Fruit fly (Drosophila melanogaster) whole organism, embryonic: ENCODE results near the gene Ns4.
A peak's percentile ranks its signal among the peaks of the same experiment; 100 is the strongest.

Experiments used
- Ada2b ChIP-seq: fragments of 200-800 bp; sonication (Bioruptor generic); IDR thresholded peaks from 2 replicates; pipeline ENCODE4 v1.3.6; 2022; ENCODE audit warnings: missing biosample characterization, missing genetic modification characterization
- Adf1 ChIP-seq: fragments of 200-800 bp; sonication (Bioruptor generic); IDR thresholded peaks from 2 replicates; pipeline ENCODE4 v1.3.6; 2022; ENCODE audit warnings: missing biosample characterization, missing genetic modification characterization
- BEAF-32 ChIP-seq: fragments of 200-800 bp; sonication (Bioruptor generic); optimal IDR thresholded peaks from 3 replicates; lab custom pipeline; 2017; ENCODE audit warnings: missing biosample characterization, missing genetic modification characterization, mild to moderate bottlenecking, moderate library complexity, missing genetic modification reagents
- Bgb ChIP-seq: fragments of 200-800 bp; sonication (Bioruptor generic); IDR thresholded peaks from 2 replicates; pipeline ENCODE4 v1.3.6; 2022; ENCODE audit warnings: missing biosample characterization, missing genetic modification characterization; ENCODE audit not compliant: partially characterized antibody
- CG10654 ChIP-seq: fragments of 200-800 bp; sonication (Bioruptor generic); optimal IDR thresholded peaks from 2 replicates; lab custom pipeline; 2016; ENCODE audit warnings: missing biosample characterization, missing genetic modification characterization
- CG11247 ChIP-seq: fragments of 200-800 bp; sonication (Bioruptor generic); IDR thresholded peaks from 2 replicates; pipeline ENCODE4 v1.3.6; 2022; ENCODE audit warnings: missing biosample characterization, missing genetic modification characterization
- CG2116 ChIP-seq: fragments of 200-800 bp; sonication (Bioruptor generic); optimal IDR thresholded peaks from 3 replicates; lab custom pipeline; 2018; ENCODE audit warnings: missing biosample characterization, mild to moderate bottlenecking, missing genetic modification characterization
- CG30431 ChIP-seq: fragments of 200-800 bp; sonication (Bioruptor generic); optimal IDR thresholded peaks from 2 replicates; lab custom pipeline; 2017; ENCODE audit warnings: missing biosample characterization, missing genetic modification characterization
- CG3065 ChIP-seq: fragments of 200-800 bp; sonication (Bioruptor generic); optimal IDR thresholded peaks from 2 replicates; lab custom pipeline; 2016; ENCODE audit warnings: missing biosample characterization, missing genetic modification characterization
- CG31441 ChIP-seq: fragments of 200-800 bp; sonication (Bioruptor generic); IDR thresholded peaks from 2 replicates; pipeline ENCODE4 v1.3.6; 2022; ENCODE audit warnings: missing biosample characterization, missing genetic modification characterization
- CG42726 ChIP-seq: fragments of 200-800 bp; sonication (Bioruptor generic); IDR thresholded peaks from 2 replicates; pipeline ENCODE4 v1.3.6; 2022; ENCODE audit warnings: missing biosample characterization, missing genetic modification characterization; ENCODE audit not compliant: partially characterized antibody
- CG4617 ChIP-seq: fragments of 200-800 bp; sonication (Bioruptor generic); optimal IDR thresholded peaks from 3 replicates; lab custom pipeline; 2016; ENCODE audit warnings: missing biosample characterization, missing genetic modification characterization, borderline replicate concordance
- CG9215 ChIP-seq: fragments of 200-800 bp; sonication (Bioruptor generic); IDR thresholded peaks from 2 replicates; pipeline ENCODE4 v1.3.6; 2022; ENCODE audit warnings: missing biosample characterization, missing genetic modification characterization
- CG9727 ChIP-seq: fragments of 200-800 bp; sonication (Bioruptor generic); optimal IDR thresholded peaks from 3 replicates; lab custom pipeline; 2017; ENCODE audit warnings: missing biosample characterization, mild to moderate bottlenecking, missing genetic modification characterization
- D ChIP-seq, 2 experiments: fragments of 200-800 bp in 1 of 2; fragments of >200 bp in 1 of 2; sonication (Bioruptor generic) in 1 of 2; optimal IDR thresholded peaks; 2 replicates in 1 of 2; 3 replicates in 1 of 2; lab custom pipeline; 2017; ENCODE audit warnings: mild to moderate bottlenecking in 1 of 2, missing biosample characterization in 1 of 2, missing genetic modification characterization in 1 of 2, missing genetic modification reagents in 1 of 2
- Dip3 ChIP-seq: fragments of 200-800 bp; sonication (Bioruptor generic); optimal IDR thresholded peaks from 3 replicates; lab custom pipeline; 2016; ENCODE audit warnings: missing biosample characterization, missing genetic modification characterization
- E2f2 ChIP-seq: fragments of 200-800 bp; sonication (Bioruptor generic); IDR thresholded peaks from 2 replicates; pipeline ENCODE4 v1.3.6; 2022; ENCODE audit warnings: missing biosample characterization, missing genetic modification characterization
- ERR ChIP-seq: fragments of 200-800 bp; sonication (Bioruptor generic); optimal IDR thresholded peaks from 2 replicates; lab custom pipeline; 2016; ENCODE audit warnings: missing biosample characterization, missing genetic modification characterization
- Ets65A ChIP-seq: fragments of 200-800 bp; sonication (Bioruptor generic); peaks from one replicate; lab custom pipeline; 2016; ENCODE audit warnings: missing biosample characterization, missing genetic modification characterization
- Ets97D ChIP-seq: fragments of 200-800 bp; sonication (Bioruptor generic); optimal IDR thresholded peaks from 3 replicates; lab custom pipeline; 2016; ENCODE audit warnings: missing biosample characterization, missing genetic modification characterization
- Hey ChIP-seq: fragments of 200-800 bp; sonication (Bioruptor generic); optimal IDR thresholded peaks from 3 replicates; lab custom pipeline; 2018; ENCODE audit warnings: missing biosample characterization, mild to moderate bottlenecking, missing genetic modification characterization
- MESR4 ChIP-seq: fragments of 200-800 bp; sonication (Bioruptor generic); optimal IDR thresholded peaks from 2 replicates; lab custom pipeline; 2018; ENCODE audit warnings: missing biosample characterization, mild to moderate bottlenecking, missing genetic modification characterization, moderate library complexity
- Med ChIP-seq: fragments of 200-800 bp; sonication (Bioruptor generic); peaks from one replicate; lab custom pipeline; 2016; ENCODE audit warnings: missing biosample characterization, missing genetic modification characterization, mild to moderate bottlenecking, inconsistent platforms, moderate library complexity
- Nf-YA ChIP-seq: fragments of 200-800 bp; sonication (Bioruptor generic); IDR thresholded peaks from 2 replicates; pipeline ENCODE4 v1.3.6; 2022; ENCODE audit warnings: missing biosample characterization, missing genetic modification characterization
- Optix ChIP-seq: fragments of 200-800 bp; sonication (Bioruptor generic); IDR thresholded peaks from 3 replicates; pipeline ENCODE4 v1.3.6; 2022; ENCODE audit warnings: missing biosample characterization, missing genetic modification characterization
- Rfx ChIP-seq: fragments of 200-800 bp; sonication (Bioruptor generic); IDR thresholded peaks from 2 replicates; pipeline ENCODE4 v1.3.6; 2022; ENCODE audit warnings: missing biosample characterization, missing genetic modification characterization
- Side ChIP-seq: fragments of 200-800 bp; sonication (Bioruptor generic); optimal IDR thresholded peaks from 2 replicates; lab custom pipeline; 2016; ENCODE audit warnings: missing biosample characterization, missing genetic modification characterization
- Sry-δ ChIP-seq: fragments of 200-800 bp; sonication (Bioruptor generic); optimal IDR thresholded peaks from 2 replicates; lab custom pipeline; 2016; ENCODE audit warnings: missing biosample characterization, missing genetic modification characterization
- Usf ChIP-seq: fragments of 200-800 bp; sonication (Bioruptor generic); optimal IDR thresholded peaks from 2 replicates; lab custom pipeline; 2017; ENCODE audit warnings: missing genotype, missing biosample characterization, missing genetic modification characterization
- ase ChIP-seq: fragments of 200-800 bp; sonication (Bioruptor generic); IDR thresholded peaks from 3 replicates; pipeline ENCODE4 v1.3.6; 2022; ENCODE audit warnings: missing biosample characterization, missing genetic modification characterization
- bbx ChIP-seq: fragments of 200-800 bp; sonication (Bioruptor generic); IDR thresholded peaks from 2 replicates; pipeline ENCODE4 v1.3.6; 2022; ENCODE audit warnings: missing biosample characterization, missing genetic modification characterization; ENCODE audit not compliant: partially characterized antibody
- bcd ChIP-seq: fragments of 200-800 bp; sonication (Bioruptor generic); optimal IDR thresholded peaks from 2 replicates; lab custom pipeline; 2017; ENCODE audit warnings: missing biosample characterization, mild to moderate bottlenecking, missing genetic modification characterization
- bigmax ChIP-seq: fragments of 200-800 bp; sonication (Bioruptor generic); optimal IDR thresholded peaks from 2 replicates; lab custom pipeline; 2018; ENCODE audit warnings: missing biosample characterization, mild to moderate bottlenecking, missing genetic modification characterization
- ci ChIP-seq: fragments of 200-800 bp; sonication (Bioruptor generic); IDR thresholded peaks from 3 replicates; pipeline ENCODE4 v1.3.6; 2022; ENCODE audit warnings: missing biosample characterization, missing genetic modification characterization
- crc ChIP-seq: fragments of 200-800 bp; sonication (Bioruptor generic); optimal IDR thresholded peaks from 2 replicates; lab custom pipeline; 2016; ENCODE audit warnings: missing biosample characterization, missing genetic modification characterization
- cwo ChIP-seq: fragments of 200-800 bp; sonication (Bioruptor generic); optimal IDR thresholded peaks from 3 replicates; lab custom pipeline; 2017; ENCODE audit warnings: missing biosample characterization, missing genetic modification characterization, mild to moderate bottlenecking, moderate library complexity, missing genetic modification reagents
- da ChIP-seq: fragments of 200-800 bp; sonication (Bioruptor generic); optimal IDR thresholded peaks from 2 replicates; lab custom pipeline; 2016; ENCODE audit warnings: missing biosample characterization, missing genetic modification characterization
- dm ChIP-seq: fragments of 200-800 bp; sonication (Bioruptor generic); optimal IDR thresholded peaks from 3 replicates; lab custom pipeline; 2016; ENCODE audit warnings: missing biosample characterization, missing genetic modification characterization
- ems ChIP-seq: fragments of 200-800 bp; sonication (Bioruptor generic); optimal IDR thresholded peaks from 3 replicates; lab custom pipeline; 2016; ENCODE audit warnings: missing biosample characterization, missing genetic modification characterization
- h ChIP-seq: fragments of >200 bp; optimal IDR thresholded peaks from 2 replicates; lab custom pipeline; 2017
- nerfin-2 ChIP-seq: fragments of 200-800 bp; sonication (Bioruptor generic); IDR thresholded peaks from 2 replicates; pipeline ENCODE4 v1.3.6; 2022; ENCODE audit warnings: missing biosample characterization, missing genetic modification characterization; ENCODE audit not compliant: partially characterized antibody
- nom ChIP-seq: fragments of 200-800 bp; sonication (Bioruptor generic); optimal IDR thresholded peaks from 2 replicates; lab custom pipeline; 2017; ENCODE audit warnings: missing biosample characterization, missing genetic modification characterization, mild to moderate bottlenecking, moderate library complexity, missing genetic modification reagents
- peb ChIP-seq: fragments of 200-800 bp; sonication (Bioruptor generic); IDR thresholded peaks from 2 replicates; pipeline ENCODE4 v1.3.6; 2022; ENCODE audit warnings: missing biosample characterization, missing genetic modification characterization
- ranshi ChIP-seq: fragments of 200-800 bp; sonication (Bioruptor generic); IDR thresholded peaks from 2 replicates; pipeline ENCODE4 v1.3.6; 2022; ENCODE audit warnings: missing biosample characterization, missing genetic modification characterization
- sisA ChIP-seq: fragments of 200-800 bp; sonication (Bioruptor generic); IDR thresholded peaks from 2 replicates; pipeline ENCODE4 v1.3.6; 2022; ENCODE audit warnings: missing biosample characterization, missing genetic modification characterization
- slou ChIP-seq: fragments of 200-800 bp; sonication (Bioruptor generic); optimal IDR thresholded peaks from 3 replicates; lab custom pipeline; 2016; ENCODE audit warnings: missing biosample characterization, missing genetic modification characterization
- stc ChIP-seq: fragments of 200-800 bp; sonication (Bioruptor generic); IDR thresholded peaks from 2 replicates; pipeline ENCODE4 v1.3.6; 2022; ENCODE audit warnings: missing biosample characterization, missing genetic modification characterization
- twi ChIP-seq: fragments of 200-800 bp; optimal IDR thresholded peaks from 2 replicates; lab custom pipeline; 2019; ENCODE audit warnings: missing biosample characterization, mild to moderate bottlenecking, missing genetic modification characterization, moderate library complexity
- zfh1 ChIP-seq: fragments of 200-800 bp; sonication (Bioruptor generic); IDR thresholded peaks from 3 replicates; pipeline ENCODE4 v1.3.6; 2022; ENCODE audit warnings: missing biosample characterization, missing genetic modification characterization
- zfh2 ChIP-seq: fragments of 200-800 bp; sonication (Bioruptor generic); optimal IDR thresholded peaks from 2 replicates; lab custom pipeline; 2016; ENCODE audit warnings: missing biosample characterization, missing genetic modification characterization

Ns4 gene

DNA sequence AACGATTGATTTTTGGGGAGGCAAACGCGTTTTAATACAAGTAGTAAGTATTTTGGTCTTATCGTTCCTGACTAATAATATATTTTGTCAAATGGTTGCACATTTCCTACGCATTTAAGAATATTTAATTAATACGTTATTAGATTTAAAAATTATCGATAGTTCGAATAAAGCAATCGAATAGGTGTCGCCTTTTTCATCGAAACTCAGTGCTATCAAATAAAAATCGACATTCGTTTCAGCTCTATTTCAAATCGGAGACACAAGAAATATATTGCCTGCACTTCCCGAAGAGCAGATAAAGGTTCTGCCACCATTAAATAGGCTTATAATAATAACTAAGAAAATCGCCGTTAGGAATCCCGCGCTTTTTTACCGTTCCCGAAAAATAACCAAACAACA, 17.6 kb upstream of the Ns4 start (continued):
- TF ChIP-seq peb (GFP tag; lab: Robert Waterston, UW) (no peak), CG4617 (GFP tag; lab: Kevin White, UChicago) (peak; percentile 52), bcd (no peak), slou (no peak), Adf1 (no peak), Ets65A (no peak), nom (GFP tag; lab: Kevin White, UChicago) (no peak), CG11247 (no peak), CG9215 (GFP tag; lab: Robert Waterston, UW) (no peak), Nf-YA (no peak), CG42726 (peak; percentile 56; the same call in 1 of the 2 replicates), BEAF-32 (GFP tag; lab: Kevin White, UChicago) (peak; percentile 71), sisA (GFP tag; lab: Robert Waterston, UW) (no peak), Ada2b (GFP tag; lab: Robert Waterston, UW) (no peak), crc (GFP tag; lab: Kevin White, UChicago) (no peak), CG10654 (GFP tag; lab: Kevin White, UChicago) (no peak), Ets97D (GFP tag; lab: Kevin White, UChicago) (no peak), Dip3 (GFP tag; lab: Kevin White, UChicago) (no peak), ase (no peak), Hey (tag; lab: Kevin White, UChicago) (no peak), Sry-δ (GFP tag; lab: Kevin White, UChicago) (peak; percentile 67), h (no peak), D (optimal IDR thresholded peaks at IDR 0.05; lab: Kevin White, UChicago) (no peak), D (GFP tag; optimal IDR thresholded peaks at IDR 0.05; lab: Kevin White, UChicago) (no peak), Optix (GFP tag; lab: Robert Waterston, UW) (no peak), CG3065 (GFP tag; lab: Kevin White, UChicago) (no peak), zfh2 (no peak), CG30431 (GFP tag; lab: Kevin White, UChicago) (no peak), bigmax (no peak), bbx (GFP tag; lab: Robert Waterston, UW) (peak; percentile 58; the same call in 1 of the 2 replicates), cwo (GFP tag; lab: Kevin White, UChicago) (no peak), CG31441 (GFP tag; lab: Robert Waterston, UW) (no peak), nerfin-2 (GFP tag; lab: Robert Waterston, UW) (peak; percentile 28; the same call in 1 of the 2 replicates), Bgb (GFP tag; lab: Robert Waterston, UW) (peak; percentile 66), Usf (no peak), ERR (GFP tag; lab: Kevin White, UChicago) (no peak)

DNA sequence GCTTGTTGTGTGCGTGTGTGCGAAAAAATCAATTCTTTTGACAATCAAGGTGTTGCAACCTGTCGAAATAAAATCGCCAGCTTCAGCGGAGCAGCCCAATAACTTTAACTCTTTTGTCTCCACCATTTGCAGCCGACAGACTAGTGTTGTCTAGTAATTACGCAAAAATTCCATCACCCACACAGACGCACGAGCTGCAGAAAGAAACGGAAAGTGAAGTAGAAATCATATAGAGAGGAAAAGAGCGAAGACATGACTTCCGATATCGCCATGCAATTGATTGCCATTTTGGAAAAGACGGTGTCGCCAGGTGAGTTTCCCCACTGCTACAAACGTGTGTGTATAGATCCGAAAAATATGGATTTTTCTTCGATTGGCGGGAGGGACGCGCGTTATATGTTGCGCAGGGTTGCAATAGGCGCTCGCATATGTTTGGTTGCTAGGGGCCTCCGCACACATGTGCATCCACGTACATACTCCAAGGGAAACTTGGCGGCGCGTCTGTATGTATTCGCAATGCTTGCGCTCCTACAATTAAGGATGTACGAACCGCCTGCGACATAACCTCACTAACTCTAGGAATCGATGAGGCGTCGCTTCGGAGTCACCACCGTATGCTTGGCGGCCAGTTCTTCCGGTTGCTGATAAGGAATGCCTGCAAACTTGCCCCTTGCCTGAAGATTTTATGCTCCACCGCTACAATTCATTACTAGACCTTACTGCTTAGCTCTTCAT, 17.0 kb upstream of the Ns4 start:
- TF ChIP-seq ranshi: no peak
- TF ChIP-seq ci (GFP tag; lab: Robert Waterston, UW): peak; percentile 58
- 0 out of 3 replicates have a peak, but pooled peaks have one; percentile 34 for TF ChIP-seq zfh1
- peak; percentile 38 for TF ChIP-seq MESR4 (GFP tag; lab: Kevin White, UChicago)
- peak; percentile 58 for TF ChIP-seq Med (GFP tag; lab: Kevin White, UChicago)
- no peak for TF ChIP-seq crc (GFP tag; lab: Kevin White, UChicago)
- peak; percentile 7; the same call in 1 of the 2 replicates for TF ChIP-seq E2f2 (GFP tag; lab: Robert Waterston, UW)
- peak; percentile 15 for TF ChIP-seq twi (tag; lab: Kevin White, UChicago)
- no peak for TF ChIP-seq Side (GFP tag; lab: Kevin White, UChicago)
- TF ChIP-seq stc (GFP tag; lab: Robert Waterston, UW): 0 out of 2 replicates have a peak, but pooled peaks have one; percentile 21
- TF ChIP-seq CG4617 (GFP tag; lab: Kevin White, UChicago): no peak
- TF ChIP-seq nom (GFP tag; lab: Kevin White, UChicago): peak; percentile 30
- no peak for TF ChIP-seq da
- TF ChIP-seq CG2116 (GFP tag; lab: Kevin White, UChicago): peak; percentile 96
- TF ChIP-seq ems (GFP tag; lab: Kevin White, UChicago): no peak
- peak; percentile 66 for TF ChIP-seq dm (GFP tag; lab: Kevin White, UChicago)
- TF ChIP-seq Rfx (GFP tag; lab: Robert Waterston, UW): peak; percentile 39; the same call in 1 of the 2 replicates
- peak; percentile 56 for TF ChIP-seq CG9727
- peak; percentile 94 for TF ChIP-seq bigmax
